Worm (Caenorhabditis elegans): Measurements from ENCODE around the gene cyn-12.

ce11 chrIV:7147722-7148121, 14.7 kb upstream of the cyn-12 start:
- TF ChIP-seq skn-1 (tag; optimal IDR thresholded peaks at IDR 0.05): no peak
- TF ChIP-seq egl-27 (tag; optimal IDR thresholded peaks at IDR 0.05): no peak

Data from whole organism, L2 larva.